Fruit fly (Drosophila melanogaster) whole organism, embryonic: ENCODE data around the gene BTBD9.

Source experiments
- Blimp-1 ChIP-seq: fragments of 200-800 bp; sonication (Bioruptor generic); optimal IDR thresholded peaks from 3 replicates; lab custom pipeline; 2018; ENCODE audit warnings: missing biosample characterization, missing genetic modification characterization, mild to moderate bottlenecking, moderate library complexity, missing genetic modification reagents
- CG10209 ChIP-seq: fragments of 200-800 bp; sonication (Bioruptor generic); optimal IDR thresholded peaks from 3 replicates; lab custom pipeline; 2017; ENCODE audit warnings: missing biosample characterization, mild to moderate bottlenecking, missing genetic modification characterization, missing genetic modification reagents
- CG11696 ChIP-seq: fragments of 200-800 bp; sonication (Bioruptor generic); IDR thresholded peaks from 2 replicates; pipeline ENCODE4 v1.3.6; 2022; ENCODE audit warnings: missing biosample characterization, missing genetic modification characterization
- CG11723 ChIP-seq: fragments of 200-800 bp; sonication (Bioruptor generic); optimal IDR thresholded peaks from 2 replicates; lab custom pipeline; 2017; ENCODE audit warnings: missing biosample characterization, mild to moderate bottlenecking, missing genetic modification characterization
- CG13894 ChIP-seq: fragments of 200-800 bp; sonication (Bioruptor generic); optimal IDR thresholded peaks from 3 replicates; lab custom pipeline; 2018; ENCODE audit warnings: missing biosample characterization, mild to moderate bottlenecking, missing genetic modification characterization, moderate library complexity
- CG17912 ChIP-seq: fragments of 200-800 bp; sonication (Bioruptor generic); optimal IDR thresholded peaks from 2 replicates; lab custom pipeline; 2018; ENCODE audit warnings: missing biosample characterization, mild to moderate bottlenecking, missing genetic modification characterization
- CG31441 ChIP-seq: fragments of 200-800 bp; sonication (Bioruptor generic); IDR thresholded peaks from 2 replicates; pipeline ENCODE4 v1.3.6; 2022; ENCODE audit warnings: missing biosample characterization, missing genetic modification characterization
- CG3163 ChIP-seq: fragments of 200-800 bp; sonication (Bioruptor generic); optimal IDR thresholded peaks from 3 replicates; lab custom pipeline; 2016; ENCODE audit warnings: missing biosample characterization, missing genetic modification characterization
- CG3281 ChIP-seq: fragments of 200-800 bp; sonication (Bioruptor generic); optimal IDR thresholded peaks from 3 replicates; lab custom pipeline; 2017; ENCODE audit warnings: missing biosample characterization, mild to moderate bottlenecking, missing genetic modification characterization
- CG34224 ChIP-seq: fragments of 200-800 bp; sonication (Bioruptor generic); IDR thresholded peaks from 3 replicates; pipeline ENCODE4 v1.3.6; 2022; ENCODE audit warnings: missing biosample characterization, missing genetic modification characterization; ENCODE audit not compliant: partially characterized antibody
- CG34376 ChIP-seq: fragments of 200-800 bp; sonication (Bioruptor generic); optimal IDR thresholded peaks from 2 replicates; lab custom pipeline; 2018; ENCODE audit warnings: missing biosample characterization, mild to moderate bottlenecking, missing genetic modification characterization
- CG5180 ChIP-seq: fragments of 200-800 bp; sonication (Bioruptor generic); optimal IDR thresholded peaks from 3 replicates; lab custom pipeline; 2017; ENCODE audit warnings: missing biosample characterization, missing genetic modification characterization, mild to moderate bottlenecking, moderate library complexity, missing genetic modification reagents
- CG5245 ChIP-seq: fragments of 200-800 bp; sonication (Bioruptor generic); optimal IDR thresholded peaks from 3 replicates; lab custom pipeline; 2016; ENCODE audit warnings: missing biosample characterization, missing genetic modification characterization
- CG6813 ChIP-seq: fragments of 200-800 bp; sonication (Bioruptor generic); optimal IDR thresholded peaks from 2 replicates; lab custom pipeline; 2017; ENCODE audit warnings: missing biosample characterization, missing genetic modification characterization, mild to moderate bottlenecking, moderate library complexity, missing genetic modification reagents
- CG6854 ChIP-seq: fragments of 200-800 bp; sonication (Bioruptor generic); optimal IDR thresholded peaks from 3 replicates; lab custom pipeline; 2017; ENCODE audit warnings: missing biosample characterization, mild to moderate bottlenecking, missing genetic modification characterization
- Dll ChIP-seq: fragments of 200-800 bp; sonication (Bioruptor generic); IDR thresholded peaks from 4 replicates; pipeline ENCODE4 v1.3.6; 2022; ENCODE audit warnings: missing biosample characterization, missing genetic modification characterization; ENCODE audit not compliant: partially characterized antibody
- ERR ChIP-seq: fragments of 200-800 bp; sonication (Bioruptor generic); optimal IDR thresholded peaks from 2 replicates; lab custom pipeline; 2016; ENCODE audit warnings: missing biosample characterization, missing genetic modification characterization
- Hr51 ChIP-seq, 2 experiments: fragments of 200-800 bp; sonication (Bioruptor generic); optimal IDR thresholded peaks; 2 replicates in 1 of 2; 3 replicates in 1 of 2; lab custom pipeline; 2016 to 2018; ENCODE audit warnings: missing biosample characterization in 2 of 2, missing genetic modification characterization in 2 of 2, mild to moderate bottlenecking in 1 of 2, moderate library complexity in 1 of 2
- Sry-δ ChIP-seq: fragments of 200-800 bp; sonication (Bioruptor generic); optimal IDR thresholded peaks from 2 replicates; lab custom pipeline; 2016; ENCODE audit warnings: missing biosample characterization, missing genetic modification characterization
- Usf ChIP-seq: fragments of 200-800 bp; sonication (Bioruptor generic); optimal IDR thresholded peaks from 2 replicates; lab custom pipeline; 2017; ENCODE audit warnings: missing genotype, missing biosample characterization, missing genetic modification characterization
- cg ChIP-seq: fragments of 200-800 bp; sonication (Bioruptor generic); optimal IDR thresholded peaks from 3 replicates; lab custom pipeline; 2019; ENCODE audit warnings: missing biosample characterization, mild to moderate bottlenecking, missing genetic modification characterization, moderate library complexity
- chif ChIP-seq, 2 experiments: fragments of 200-800 bp; sonication (Bioruptor generic); optimal IDR thresholded peaks; 3 replicates each; lab custom pipeline; 2016; ENCODE audit warnings: missing biosample characterization in 2 of 2, missing genetic modification characterization in 2 of 2
- en ChIP-seq: fragments of 200-800 bp; sonication (Bioruptor generic); optimal IDR thresholded peaks from 2 replicates; lab custom pipeline; 2016; ENCODE audit warnings: missing biosample characterization, missing genetic modification characterization
- fd102C ChIP-seq: fragments of 200-800 bp; sonication (Bioruptor generic); optimal IDR thresholded peaks from 2 replicates; lab custom pipeline; 2018; ENCODE audit warnings: missing biosample characterization, mild to moderate bottlenecking, missing genetic modification characterization, moderate library complexity
- gro ChIP-seq: fragments of 200-800 bp; sonication (Bioruptor generic); optimal IDR thresholded peaks from 2 replicates; lab custom pipeline; 2016; ENCODE audit warnings: missing biosample characterization, missing genetic modification characterization
- gt ChIP-seq: fragments of 200-800 bp; sonication (Bioruptor generic); IDR thresholded peaks from 2 replicates; pipeline ENCODE4 v1.3.6; 2022; ENCODE audit warnings: missing biosample characterization, missing genetic modification characterization
- lilli ChIP-seq: fragments of 200-800 bp; sonication (Bioruptor generic); optimal IDR thresholded peaks from 3 replicates; lab custom pipeline; 2016; ENCODE audit warnings: missing biosample characterization, missing genetic modification characterization
- lola ChIP-seq, 3 experiments: fragments of >200 bp in 2 of 3; fragments of 200-800 bp in 1 of 3; sonication (Bioruptor generic) in 1 of 3; optimal IDR thresholded peaks; 2 replicates each; lab custom pipeline; 2017 to 2019; ENCODE audit warnings: missing biosample characterization in 3 of 3, missing genetic modification characterization in 3 of 3, mild to moderate bottlenecking in 1 of 3, moderate library complexity in 1 of 3
- lov ChIP-seq, 2 experiments: fragments of 200-800 bp in 1 of 2; fragments of >200 bp in 1 of 2; sonication (Bioruptor generic) in 1 of 2; IDR thresholded peaks in 1 of 2; optimal IDR thresholded peaks in 1 of 2; 2 replicates in 1 of 2; 3 replicates in 1 of 2; pipeline versions ENCODE4 v1.3.6 to Lab custom; 2017 to 2022; ENCODE audit warnings: missing biosample characterization in 1 of 2, missing genetic modification characterization in 1 of 2
- mirr ChIP-seq: fragments of 200-800 bp; sonication (Bioruptor generic); optimal IDR thresholded peaks from 3 replicates; lab custom pipeline; 2018; ENCODE audit warnings: missing biosample characterization, mild to moderate bottlenecking, missing genetic modification characterization
- nmo ChIP-seq: fragments of 200-800 bp; sonication (Bioruptor generic); optimal IDR thresholded peaks from 2 replicates; lab custom pipeline; 2018; ENCODE audit warnings: missing biosample characterization, mild to moderate bottlenecking, missing genetic modification characterization, moderate library complexity
- pan ChIP-seq, 4 experiments: fragments of >200 bp in 3 of 4; fragments of 200-800 bp in 1 of 4; sonication (Bioruptor generic) in 1 of 4; optimal IDR thresholded peaks in 3 of 4; IDR thresholded peaks in 1 of 4; 2 replicates each; pipeline versions ENCODE4 v1.3.6 to Lab custom; 2017 to 2022; ENCODE audit warnings: missing biosample characterization in 2 of 4, missing genetic modification characterization in 2 of 4, mixed read lengths in 1 of 4
- ranshi ChIP-seq: fragments of 200-800 bp; sonication (Bioruptor generic); IDR thresholded peaks from 2 replicates; pipeline ENCODE4 v1.3.6; 2022; ENCODE audit warnings: missing biosample characterization, missing genetic modification characterization
- repo ChIP-seq: fragments of 200-800 bp; sonication (Bioruptor generic); optimal IDR thresholded peaks from 2 replicates; lab custom pipeline; 2016; ENCODE audit warnings: missing biosample characterization, missing genetic modification characterization
- run ChIP-seq: fragments of 200-800 bp; sonication (Bioruptor generic); optimal IDR thresholded peaks from 3 replicates; lab custom pipeline; 2018; ENCODE audit warnings: missing biosample characterization, mild to moderate bottlenecking, missing genetic modification characterization
- salm ChIP-seq: fragments of 200-800 bp; sonication (Bioruptor generic); optimal IDR thresholded peaks from 2 replicates; lab custom pipeline; 2018; ENCODE audit warnings: missing biosample characterization, mild to moderate bottlenecking, missing genetic modification characterization
- sens ChIP-seq: fragments of 200-800 bp; sonication (Bioruptor generic); peaks from one replicate; lab custom pipeline; 2016; ENCODE audit warnings: missing biosample characterization, missing genetic modification characterization
- stwl ChIP-seq: fragments of 200-800 bp; sonication (Bioruptor generic); optimal IDR thresholded peaks from 3 replicates; lab custom pipeline; 2018; ENCODE audit warnings: missing biosample characterization, mild to moderate bottlenecking, missing genetic modification characterization, moderate library complexity
- unc-4 ChIP-seq: fragments of 200-800 bp; sonication (Bioruptor generic); IDR thresholded peaks from 2 replicates; pipeline ENCODE4 v1.3.6; 2022; ENCODE audit warnings: missing biosample characterization, missing genetic modification characterization; ENCODE audit not compliant: partially characterized antibody
- usp ChIP-seq: fragments of >200 bp; optimal IDR thresholded peaks from 2 replicates; lab custom pipeline; 2017; ENCODE audit warnings: missing biosample characterization, missing genetic modification characterization
- zfh2 ChIP-seq: fragments of 200-800 bp; sonication (Bioruptor generic); optimal IDR thresholded peaks from 2 replicates; lab custom pipeline; 2016; ENCODE audit warnings: missing biosample characterization, missing genetic modification characterization

Gene BTBD9

DNA sequence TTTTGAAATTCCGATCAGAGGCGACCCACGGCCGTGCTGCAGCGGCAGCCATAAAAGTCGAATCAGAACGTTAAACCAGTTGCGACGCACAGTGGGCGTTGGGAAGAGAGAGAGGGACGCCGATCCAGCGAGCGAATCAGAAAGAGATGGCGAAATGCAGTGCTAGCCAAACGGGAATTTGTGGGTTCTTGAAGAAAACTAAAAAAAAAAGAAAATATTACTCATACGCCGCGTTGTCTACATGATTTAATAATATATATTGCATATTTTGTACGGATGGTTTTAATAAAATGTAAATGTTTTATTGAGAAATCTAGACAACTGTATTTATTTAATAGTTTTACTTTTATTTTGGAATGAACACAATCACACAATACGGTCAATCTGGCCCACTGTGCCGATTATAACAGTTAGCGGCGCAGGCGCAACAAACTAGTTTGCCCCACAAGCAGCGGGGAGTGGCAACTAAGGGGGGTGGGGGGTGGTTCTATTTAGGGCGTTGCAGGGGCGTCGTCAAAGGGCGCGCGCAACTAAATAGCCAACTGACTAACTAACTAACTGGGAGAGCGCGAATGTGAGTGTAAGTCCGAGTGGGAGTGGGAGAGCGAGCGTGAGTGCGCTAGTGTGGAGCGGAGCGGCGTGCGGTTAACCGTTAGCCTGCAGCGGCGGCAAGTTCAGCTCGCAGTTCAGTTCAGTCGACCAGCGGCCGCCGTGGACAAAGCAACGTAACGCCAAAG lies 3.7 kb downstream of the BTBD9 start, which contains the start of gene CG15211 (continued):
- TF ChIP-seq lov (optimal IDR thresholded peaks at IDR 0.05; lab: Kevin White, UChicago), result no peak
- TF ChIP-seq lov (GFP tag; IDR thresholded peaks at IDR 0.05; lab: Robert Waterston, UW), result no peak
- TF ChIP-seq nmo (GFP tag; lab: Kevin White, UChicago), result peak; percentile 86
- TF ChIP-seq ranshi (GFP tag; lab: Robert Waterston, UW), result peak; percentile 44; the same call in 1 of the 2 replicates
- TF ChIP-seq ERR (GFP tag; lab: Kevin White, UChicago), result no peak
- no peak for TF ChIP-seq Usf
- TF ChIP-seq CG31441 (GFP tag; lab: Robert Waterston, UW), result peak; percentile 84
- TF ChIP-seq cg (GFP tag; lab: Kevin White, UChicago), result peak; percentile 0
- TF ChIP-seq CG34224 (GFP tag; lab: Robert Waterston, UW), result peak; percentile 54; the same call in 2 of the 3 replicates
- peak; percentile 15 to 54 for TF ChIP-seq chif (GFP tag; optimal IDR thresholded peaks at IDR 0.05; lab: Kevin White, UChicago)

DNA sequence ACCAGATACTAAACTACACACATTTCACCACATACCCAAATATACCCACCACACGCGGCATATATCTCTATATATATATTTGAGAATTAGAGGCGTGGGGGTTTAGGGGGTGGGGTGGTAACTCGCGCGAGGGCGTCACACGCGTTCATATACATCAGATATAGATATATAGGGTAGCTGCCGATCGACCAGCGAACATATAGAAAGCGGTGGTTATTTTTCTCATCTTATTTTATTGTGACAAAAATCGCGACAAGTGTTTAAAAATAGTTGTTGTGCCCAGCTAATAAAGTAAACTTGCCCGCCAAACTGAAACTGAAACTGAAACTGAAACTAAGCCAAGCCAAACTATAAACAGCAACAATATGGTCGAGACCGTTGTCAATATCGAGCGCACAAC lies 4.3 kb downstream of the BTBD9 start:
- no peak for TF ChIP-seq Dll (GFP tag; lab: Robert Waterston, UW)
- TF ChIP-seq CG3163 (GFP tag; lab: Kevin White, UChicago), result no peak
- TF ChIP-seq CG11723 (GFP tag; lab: Kevin White, UChicago), result no peak
- TF ChIP-seq CG11696 (GFP tag; lab: Robert Waterston, UW), result no peak
- TF ChIP-seq repo (GFP tag; lab: Kevin White, UChicago), result no peak
- TF ChIP-seq CG3281 (GFP tag; lab: Kevin White, UChicago), result no peak
- no peak for TF ChIP-seq salm (tag; lab: Kevin White, UChicago)
- 0 out of 2 replicates have a peak, but pooled peaks have one; percentile 22 for TF ChIP-seq unc-4 (GFP tag; lab: Robert Waterston, UW)
- no peak for TF ChIP-seq CG6854
- no peak for TF ChIP-seq lola (GFP tag; optimal IDR thresholded peaks at IDR 0.05; lab: Kevin White, UChicago)
- TF ChIP-seq CG13894 (tag; lab: Kevin White, UChicago), result peak; percentile 61
- no peak for TF ChIP-seq zfh2 (GFP tag; lab: Kevin White, UChicago)
- TF ChIP-seq CG17912 (GFP tag; lab: Kevin White, UChicago), result no peak
- no peak for TF ChIP-seq CG5245 (GFP tag; lab: Kevin White, UChicago)
- no peak for TF ChIP-seq Sry-δ
- no peak for TF ChIP-seq pan (optimal IDR thresholded peaks at IDR 0.05; lab: Kevin White, UChicago)
- TF ChIP-seq pan (GFP tag; optimal IDR thresholded peaks at IDR 0.05 in 1 of 2, IDR thresholded peaks at IDR 0.05 in 1 of 2), result no peak
- no peak for TF ChIP-seq stwl (tag; lab: Kevin White, UChicago)
- TF ChIP-seq CG6813, result no peak
- TF ChIP-seq Hr51 (GFP tag; optimal IDR thresholded peaks at IDR 0.05; lab: Kevin White, UChicago), result no peak
- no peak for TF ChIP-seq mirr (GFP tag; lab: Kevin White, UChicago)
- TF ChIP-seq gro (GFP tag; lab: Kevin White, UChicago), result no peak
- peak; percentile 14 for TF ChIP-seq Blimp-1 (GFP tag; lab: Kevin White, UChicago)
- no peak for TF ChIP-seq usp
- TF ChIP-seq run, result no peak
- no peak for TF ChIP-seq gt (GFP tag; lab: Robert Waterston, UW)
- no peak for TF ChIP-seq en
- TF ChIP-seq lilli (GFP tag; lab: Kevin White, UChicago), result no peak
- no peak for TF ChIP-seq CG34376 (GFP tag; lab: Kevin White, UChicago)
- no peak for TF ChIP-seq fd102C (GFP tag; lab: Kevin White, UChicago)
- no peak for TF ChIP-seq CG10209 (GFP tag; lab: Kevin White, UChicago)
- TF ChIP-seq CG5180 (GFP tag; lab: Kevin White, UChicago), result no peak
- peak; percentile 46 for TF ChIP-seq sens (GFP tag; lab: Kevin White, UChicago)
